Fruit fly (Drosophila melanogaster): ENCODE results near the gene CG8097.

The CG8097 gene

DNA sequence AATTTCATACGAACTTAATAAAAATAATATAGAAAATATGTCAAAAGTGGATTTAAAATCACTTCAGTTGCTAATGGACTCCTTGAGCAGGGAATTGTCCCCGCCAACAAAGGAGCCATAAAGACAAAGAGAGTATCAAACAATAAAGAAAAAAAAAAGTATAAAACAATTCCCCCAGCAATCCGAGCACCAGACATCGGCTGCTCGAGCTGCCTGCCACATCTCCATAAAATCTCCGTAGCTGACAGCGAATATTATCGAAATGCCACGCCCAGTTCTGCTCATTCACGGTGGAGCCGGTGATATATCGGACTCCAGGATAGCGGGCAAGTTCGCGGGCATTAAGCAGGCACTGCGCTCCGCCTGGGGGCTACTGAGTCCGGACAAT lies 14.0 kb upstream of the CG8097 start, which contains the start of gene CG7860:
TSS of gene CG7860 (plus strand) at position 11 of the 388 bp plus-strand sequence.
- TF ChIP-seq svp (GFP tag) (no peak), net (GFP tag; optimal IDR thresholded peaks at IDR 0.05) (no peak), salr (GFP tag; optimal IDR thresholded peaks at IDR 0.05) (no peak), fd59A (GFP tag; optimal IDR thresholded peaks at IDR 0.05) (no peak), CG16779 (tag; optimal IDR thresholded peaks at IDR 0.05) (no peak), Sox15 (GFP tag; optimal IDR thresholded peaks at IDR 0.05) (no peak), dsx (GFP tag; optimal IDR thresholded peaks at IDR 0.05; ENCODE audit: poor library complexity, severe bottlenecking) (no peak), CG10669 (GFP tag; optimal IDR thresholded peaks at IDR 0.05) (no peak), CG8319 (GFP tag; optimal IDR thresholded peaks at IDR 0.05) (no peak), fkh (GFP tag; optimal IDR thresholded peaks at IDR 0.05) (no peak), CG6163 (GFP tag; IDR thresholded peaks at IDR 0.05) (peak; percentile 55; the same call in 2 of the 3 replicates), CG11294 (GFP tag; IDR thresholded peaks at IDR 0.05) (no peak), Gug (GFP tag; IDR thresholded peaks at IDR 0.05) (no peak), esn (GFP tag; optimal IDR thresholded peaks at IDR 0.05) (peak; percentile 19), CG11902 (GFP tag; optimal IDR thresholded peaks at IDR 0.05) (no peak), cyc (GFP tag; optimal IDR thresholded peaks at IDR 0.05) (no peak), ss (GFP tag; optimal IDR thresholded peaks at IDR 0.05) (peak; percentile 19 to 37), CG11762 (GFP tag; optimal IDR thresholded peaks at IDR 0.05; ENCODE audit: insufficient read depth) (no peak), CG34406 (GFP tag; optimal IDR thresholded peaks at IDR 0.05) (peak; percentile 30), CG6792 (GFP tag; optimal IDR thresholded peaks at IDR 0.05) (no peak), spab (GFP tag; optimal IDR thresholded peaks at IDR 0.05) (no peak), CG7368 (GFP tag; optimal IDR thresholded peaks at IDR 0.05) (no peak), CG1621 (tag; optimal IDR thresholded peaks at IDR 0.05) (peak; percentile 39), Hr39 (GFP tag; optimal IDR thresholded peaks at IDR 0.05) (no peak), CG31627 (GFP tag; optimal IDR thresholded peaks at IDR 0.05) (no peak), Sox102F (GFP tag; optimal IDR thresholded peaks at IDR 0.05) (no peak), topi (GFP tag; optimal IDR thresholded peaks at IDR 0.05) (peak; percentile 6), CG8632 (GFP tag; optimal IDR thresholded peaks at IDR 0.05) (no peak), CG6808 (GFP tag; optimal IDR thresholded peaks at IDR 0.05) (no peak), Eip78C (GFP tag) (peak; percentile 73), OdsH (GFP tag; optimal IDR thresholded peaks at IDR 0.05) (no peak), eg (GFP tag; IDR thresholded peaks at IDR 0.05) (no peak), vri (GFP tag; optimal IDR thresholded peaks at IDR 0.05) (no peak), CG32006 (GFP tag; optimal IDR thresholded peaks at IDR 0.05) (no peak), CG3919 (GFP tag; optimal IDR thresholded peaks at IDR 0.05) (peak; percentile 20), Ets96B (tag; optimal IDR thresholded peaks at IDR 0.05) (no peak), CG3032 (tag; optimal IDR thresholded peaks at IDR 0.05) (no peak), acj6 (GFP tag; optimal IDR thresholded peaks at IDR 0.05) (no peak), CG15336 (GFP tag; IDR thresholded peaks at IDR 0.05) (no peak), dac (GFP tag; optimal IDR thresholded peaks at IDR 0.05) (no peak), pdm3 (GFP tag; optimal IDR thresholded peaks at IDR 0.05) (no peak), Ets21C (GFP tag; optimal IDR thresholded peaks at IDR 0.05) (no peak), fd85E (GFP tag; optimal IDR thresholded peaks at IDR 0.05) (no peak), Eip93F (GFP tag; optimal IDR thresholded peaks at IDR 0.05) (no peak), CG4318 (GFP tag; optimal IDR thresholded peaks at IDR 0.05) (no peak), Blimp-1 (GFP tag; optimal IDR thresholded peaks at IDR 0.05) (no peak), Smox (GFP tag; optimal IDR thresholded peaks at IDR 0.05) (no peak), Hr4 (GFP tag; optimal IDR thresholded peaks at IDR 0.05) (no peak), Lpt (GFP tag; optimal IDR thresholded peaks at IDR 0.05) (no peak), CG8119 (GFP tag; IDR thresholded peaks at IDR 0.05) (no peak), CG9139 (GFP tag; optimal IDR thresholded peaks at IDR 0.05) (peak; percentile 10), Sox14 (GFP tag; optimal IDR thresholded peaks at IDR 0.05) (peak; percentile 79), Met (GFP tag; optimal IDR thresholded peaks at IDR 0.05) (no peak)
